Worm (Caenorhabditis elegans) whole organism, young adult: ENCODE results near the gene ztf-30.

ENCODE experiments used
- akir-1 ChIP-seq: fragments of 200-800 bp; sonication (Bioruptor generic); optimal IDR thresholded peaks from 2 replicates; lab custom pipeline; 2018; ENCODE audit warnings: mild to moderate bottlenecking, missing genetic modification characterization, moderate library complexity, missing compliant biosample characterization
- ama-1 ChIP-seq, 3 experiments: fragments of 150-350 bp in 1 of 3; sonication (generic microtip) in 2 of 3; optimal IDR thresholded peaks; 2 replicates each; lab custom pipeline; 2014 to 2018; ENCODE audit warnings: missing biosample characterization in 2 of 3, missing genetic modification characterization in 2 of 3, missing genetic modification reagents in 2 of 3
- attf-6 ChIP-seq: fragments of 200-800 bp; sonication (Bioruptor generic); IDR thresholded peaks from 2 replicates; pipeline ENCODE4 v1.3.6; 2022; ENCODE audit warnings: missing genetic modification reagents, missing genetic modification characterization, missing compliant biosample characterization
- efl-1 ChIP-seq: fragments of 150-350 bp; optimal IDR thresholded peaks from 2 replicates; lab custom pipeline; 2014; ENCODE audit warnings: missing biosample characterization, missing genetic modification reagents, missing genetic modification characterization
- hmg-1.2 ChIP-seq: fragments of 200-800 bp; sonication (Bioruptor generic); IDR thresholded peaks from 2 replicates; pipeline ENCODE4 v1.3.6; 2022; ENCODE audit warnings: missing genetic modification reagents, missing genetic modification characterization, missing compliant biosample characterization
- lag-1 ChIP-seq: fragments of 200-800 bp; sonication (Bioruptor generic); IDR thresholded peaks from 2 replicates; pipeline ENCODE4 v1.3.6; 2022; ENCODE audit warnings: missing genetic modification reagents, missing genetic modification characterization, missing compliant biosample characterization
- lin-40 ChIP-seq: sonication (generic microtip); optimal IDR thresholded peaks from 2 replicates; lab custom pipeline; 2016; ENCODE audit warnings: missing genetic modification characterization, mild to moderate bottlenecking, missing compliant biosample characterization, missing genotype, missing genetic modification reagents
- nfya-1 ChIP-seq: sonication (generic microtip); optimal IDR thresholded peaks from 2 replicates; lab custom pipeline; 2017; ENCODE audit warnings: antibody characterized with exemption, missing compliant biosample characterization, missing genetic modification characterization, borderline replicate concordance; ENCODE audit not compliant: insufficient read depth
- rcor-1 ChIP-seq: fragments of 200-800 bp; sonication (Bioruptor generic); IDR thresholded peaks from 2 replicates; pipeline ENCODE4 v1.3.6; 2022; ENCODE audit warnings: missing genetic modification reagents, missing genetic modification characterization, missing compliant biosample characterization
- snpc-3.4 ChIP-seq: sonication (generic microtip); optimal IDR thresholded peaks from 2 replicates; lab custom pipeline; 2017; ENCODE audit warnings: missing genetic modification characterization, mild to moderate bottlenecking, missing compliant biosample characterization, antibody characterized with exemption, moderate library complexity, missing genotype, missing genetic modification reagents
- snpc-4 ChIP-seq, 5 experiments: fragments of 150-350 bp in 1 of 5; sonication (generic microtip) in 4 of 5; optimal IDR thresholded peaks; 2 replicates each; lab custom pipeline; 2014 to 2018; ENCODE audit warnings: missing genetic modification characterization in 5 of 5, missing biosample characterization in 3 of 5, antibody characterized with exemption in 2 of 5, mild to moderate bottlenecking in 2 of 5, missing compliant biosample characterization in 2 of 5, missing genotype in 2 of 5, moderate library complexity in 2 of 5, missing genetic modification reagents in 1 of 5
- sptf-2 ChIP-seq: fragments of 200-800 bp; sonication (Bioruptor generic); optimal IDR thresholded peaks from 2 replicates; lab custom pipeline; 2018; ENCODE audit warnings: mild to moderate bottlenecking, missing genetic modification characterization, missing compliant biosample characterization
- unc-130 ChIP-seq: sonication (generic microtip); optimal IDR thresholded peaks from 2 replicates; lab custom pipeline; 2016; ENCODE audit warnings: missing genetic modification reagents, missing genetic modification characterization, missing compliant biosample characterization
- unc-62 ChIP-seq: fragments of 150-350 bp; optimal IDR thresholded peaks from 2 replicates; lab custom pipeline; 2014; ENCODE audit warnings: missing biosample characterization, missing genetic modification reagents, missing genetic modification characterization

DNA sequence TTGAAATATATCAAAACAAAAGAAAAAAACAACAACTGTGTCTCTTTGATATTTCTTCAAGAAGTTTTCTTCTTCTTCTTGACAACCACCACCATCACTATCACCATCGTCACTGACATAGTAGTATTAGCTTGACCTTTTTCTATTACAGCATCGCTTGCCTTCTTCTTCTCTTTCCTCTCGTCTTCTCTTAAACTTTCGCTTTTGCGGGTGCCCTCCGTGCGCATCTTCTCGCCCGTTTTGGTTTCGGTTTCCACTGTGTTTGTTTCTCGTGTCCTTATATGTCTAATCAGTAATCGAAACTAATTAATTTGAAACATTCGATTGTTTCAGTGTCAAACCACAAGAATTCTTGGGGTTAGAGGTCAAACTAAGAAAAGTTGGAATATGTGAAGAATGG is 18.3 kb downstream of the ztf-30 start:
- TF ChIP-seq hmg-1.2: no peak
- TF ChIP-seq ama-1 (optimal IDR thresholded peaks at IDR 0.05; lab: Kevin White, UChicago): no peak
- no peak for TF ChIP-seq ama-1 (GFP tag; optimal IDR thresholded peaks at IDR 0.05; lab: Kevin White, UChicago)
- TF ChIP-seq snpc-3.4 (tag; lab: Kevin White, UChicago): no peak
- TF ChIP-seq lag-1 (GFP tag; lab: Robert Waterston, UW): no peak
- TF ChIP-seq efl-1 (GFP tag; lab: Kevin White, UChicago): no peak
- TF ChIP-seq nfya-1 (tag; lab: Kevin White, UChicago): no peak
- TF ChIP-seq rcor-1 (GFP tag; lab: Robert Waterston, UW): no peak
- no peak for TF ChIP-seq unc-130 (GFP tag; lab: Kevin White, UChicago)
- no peak for TF ChIP-seq lin-40 (tag; lab: Kevin White, UChicago)
- TF ChIP-seq snpc-4 (GFP tag; optimal IDR thresholded peaks at IDR 0.05; lab: Kevin White, UChicago): no peak
- no peak for TF ChIP-seq snpc-4 (tag; optimal IDR thresholded peaks at IDR 0.05; lab: Kevin White, UChicago)
- TF ChIP-seq attf-6 (GFP tag; lab: Robert Waterston, UW): no peak
- no peak for TF ChIP-seq unc-62 (GFP tag; lab: Kevin White, UChicago)
- TF ChIP-seq akir-1 (GFP tag; lab: Kevin White, UChicago): no peak
- no peak for TF ChIP-seq sptf-2
